Worm (Caenorhabditis elegans): ENCODE measurements around the gene egl-17.

Gene egl-17

ce11 chrX:535728-536127, 46.2 kb downstream of the egl-17 start, which contains the start of gene F28C10.3 (continued):
- TF ChIP-seq egl-27 (tag; optimal IDR thresholded peaks at IDR 0.05) (peak; percentile 93), blmp-1 (tag; optimal IDR thresholded peaks at IDR 0.05; ENCODE audit: insufficient read depth) (peak; percentile 87), F13H6.1 (tag; optimal IDR thresholded peaks at IDR 0.05) (peak; percentile 88), sma-9 (GFP tag; optimal IDR thresholded peaks at IDR 0.05) (peak; percentile 100), sma-9 (tag; optimal IDR thresholded peaks at IDR 0.05) (peak; percentile 83), skn-1 (tag; optimal IDR thresholded peaks at IDR 0.05) (no peak), dmd-4 (tag; optimal IDR thresholded peaks at IDR 0.05) (no peak), nhr-77 (tag; optimal IDR thresholded peaks at IDR 0.05) (no peak), mdl-1 (tag; optimal IDR thresholded peaks at IDR 0.05) (peak; percentile 78 to 87), unc-62 (GFP tag; optimal IDR thresholded peaks at IDR 0.05) (peak; percentile 50), Y55F3AM.14 (GFP tag; optimal IDR thresholded peaks at IDR 0.05) (peak; percentile 58), nhr-129 (tag; optimal IDR thresholded peaks at IDR 0.05) (peak; percentile 94), lin-39 (tag; optimal IDR thresholded peaks at IDR 0.05) (no peak), ceh-16 (tag; optimal IDR thresholded peaks at IDR 0.05) (peak; percentile 22), elt-3 (tag; optimal IDR thresholded peaks at IDR 0.05) (no peak), unc-39 (tag; optimal IDR thresholded peaks at IDR 0.05) (no peak), fos-1 (tag; optimal IDR thresholded peaks at IDR 0.05) (peak; percentile 93)

ce11 chrX:536365-536764, 46.9 kb downstream of the egl-17 start:
- TF ChIP-seq aly-2 (tag; optimal IDR thresholded peaks at IDR 0.05) (no peak), alr-1 (tag; optimal IDR thresholded peaks at IDR 0.05) (no peak), nhr-129 (tag; optimal IDR thresholded peaks at IDR 0.05) (peak; percentile 58)

ce11 chrX:538083-538482, 48.6 kb downstream of the egl-17 start:
- TF ChIP-seq gmeb-1 (tag; optimal IDR thresholded peaks at IDR 0.05) (no peak), mdl-1 (tag; optimal IDR thresholded peaks at IDR 0.05) (no peak), elt-1 (tag; optimal IDR thresholded peaks at IDR 0.05) (no peak), mbf-1 (tag; optimal IDR thresholded peaks at IDR 0.05) (no peak), nhr-129 (tag; optimal IDR thresholded peaks at IDR 0.05) (no peak), sem-4 (tag; optimal IDR thresholded peaks at IDR 0.05) (no peak), nhr-6 (tag; optimal IDR thresholded peaks at IDR 0.05) (no peak), ama-1 (optimal IDR thresholded peaks at IDR 0.05) (no peak), ztf-4 (tag; optimal IDR thresholded peaks at IDR 0.05) (no peak), nhr-10 (tag; optimal IDR thresholded peaks at IDR 0.05) (no peak), nhr-11 (tag; optimal IDR thresholded peaks at IDR 0.05) (no peak), ceh-16 (tag; optimal IDR thresholded peaks at IDR 0.05) (no peak), unc-55 (GFP tag; optimal IDR thresholded peaks at IDR 0.05) (no peak), lin-11 (tag; optimal IDR thresholded peaks at IDR 0.05) (no peak)
